Worm (Caenorhabditis elegans) whole organism, late embryonic: ENCODE measurements around the gene nlp-31.
A peak's percentile ranks its signal among the peaks of the same experiment; 100 is the strongest.

Source experiments
- K02D7.2 ChIP-seq: sonication (generic microtip); optimal IDR thresholded peaks from 2 replicates; lab custom pipeline; 2017; ENCODE audit warnings: mild to moderate bottlenecking, missing genetic modification characterization, missing compliant biosample characterization
- K09A11.1 ChIP-seq: sonication (generic microtip); optimal IDR thresholded peaks from 2 replicates; lab custom pipeline; 2017; ENCODE audit warnings: antibody characterized with exemption, mild to moderate bottlenecking, missing genetic modification characterization, missing compliant biosample characterization; ENCODE audit not compliant: insufficient read depth
- T23F11.4 ChIP-seq: fragments of 200-800 bp; sonication (Bioruptor generic); optimal IDR thresholded peaks from 2 replicates; lab custom pipeline; 2018; ENCODE audit warnings: mild to moderate bottlenecking, missing genetic modification characterization, missing compliant biosample characterization
- Y22D7AL.16 ChIP-seq: sonication (generic microtip); optimal IDR thresholded peaks from 2 replicates; lab custom pipeline; 2016; ENCODE audit warnings: missing genetic modification characterization, missing compliant biosample characterization
- ama-1 ChIP-seq: fragments of 150-350 bp; optimal IDR thresholded peaks from 2 replicates; lab custom pipeline; 2014
- ceh-14 ChIP-seq: sonication (generic microtip); optimal IDR thresholded peaks from 2 replicates; lab custom pipeline; 2016; ENCODE audit warnings: missing genotype, missing genetic modification characterization, missing compliant biosample characterization
- ceh-24 ChIP-seq: sonication (generic microtip); optimal IDR thresholded peaks from 2 replicates; lab custom pipeline; 2016; ENCODE audit warnings: mild to moderate bottlenecking, missing genetic modification characterization, missing compliant biosample characterization
- ceh-34 ChIP-seq: sonication (generic microtip); optimal IDR thresholded peaks from 2 replicates; lab custom pipeline; 2016; ENCODE audit warnings: mild to moderate bottlenecking, missing genetic modification characterization, missing compliant biosample characterization
- ceh-45 ChIP-seq: fragments of 200-800 bp; sonication (Bioruptor generic); IDR thresholded peaks from 2 replicates; pipeline ENCODE4 v1.3.6; 2022; ENCODE audit warnings: missing genetic modification reagents, missing genetic modification characterization, missing compliant biosample characterization
- ceh-6 ChIP-seq: fragments of 200-800 bp; sonication (Bioruptor generic); optimal IDR thresholded peaks from 2 replicates; lab custom pipeline; 2018; ENCODE audit warnings: mild to moderate bottlenecking, missing genetic modification characterization, missing compliant biosample characterization
- ceh-9 ChIP-seq: sonication (generic microtip); optimal IDR thresholded peaks from 2 replicates; lab custom pipeline; 2016; ENCODE audit warnings: mild to moderate bottlenecking, missing genetic modification characterization, inconsistent platforms, missing compliant biosample characterization
- che-1 ChIP-seq: sonication (generic microtip); optimal IDR thresholded peaks from 2 replicates; lab custom pipeline; 2016; ENCODE audit warnings: mild to moderate bottlenecking, missing genetic modification characterization, missing compliant biosample characterization
- dve-1 ChIP-seq: sonication (generic microtip); optimal IDR thresholded peaks from 2 replicates; lab custom pipeline; 2017; ENCODE audit warnings: antibody characterized with exemption, mild to moderate bottlenecking, missing genetic modification characterization, missing compliant biosample characterization
- eyg-1 ChIP-seq: sonication (generic microtip); optimal IDR thresholded peaks from 2 replicates; lab custom pipeline; 2016; ENCODE audit warnings: missing genotype, missing genetic modification characterization, missing compliant biosample characterization
- fax-1 ChIP-seq: sonication (generic microtip); optimal IDR thresholded peaks from 2 replicates; lab custom pipeline; 2016; ENCODE audit warnings: missing genotype, missing genetic modification characterization, missing compliant biosample characterization
- gmeb-2 ChIP-seq: sonication (generic microtip); optimal IDR thresholded peaks from 2 replicates; lab custom pipeline; 2016; ENCODE audit warnings: missing genetic modification characterization, inconsistent platforms, missing compliant biosample characterization
- hlh-13 ChIP-seq: fragments of 200-800 bp; sonication (Bioruptor generic); optimal IDR thresholded peaks from 2 replicates; lab custom pipeline; 2018; ENCODE audit warnings: mild to moderate bottlenecking, missing genetic modification characterization, missing compliant biosample characterization
- lin-11 ChIP-seq: fragments of 200-800 bp; sonication (Bioruptor generic); optimal IDR thresholded peaks from 2 replicates; lab custom pipeline; 2018; ENCODE audit warnings: mild to moderate bottlenecking, missing genetic modification characterization, missing compliant biosample characterization
- madf-2 ChIP-seq: sonication (generic microtip); optimal IDR thresholded peaks from 2 replicates; lab custom pipeline; 2017; ENCODE audit warnings: missing genetic modification characterization, missing compliant biosample characterization
- mec-3 ChIP-seq: sonication (generic microtip); optimal IDR thresholded peaks from 2 replicates; lab custom pipeline; 2016; ENCODE audit warnings: borderline replicate concordance, missing genetic modification characterization, missing compliant biosample characterization
- nhr-11 ChIP-seq: fragments of 150-350 bp; optimal IDR thresholded peaks from 2 replicates; lab custom pipeline; 2014; ENCODE audit warnings: missing biosample characterization, missing genetic modification characterization
- odd-2 ChIP-seq: sonication (generic microtip); optimal IDR thresholded peaks from 2 replicates; lab custom pipeline; 2017; ENCODE audit warnings: antibody characterized with exemption, mild to moderate bottlenecking, missing genetic modification characterization, missing compliant biosample characterization
- pat-9 ChIP-seq: fragments of 200-800 bp; sonication (Bioruptor generic); optimal IDR thresholded peaks from 2 replicates; lab custom pipeline; 2018; ENCODE audit warnings: mild to moderate bottlenecking, missing genetic modification characterization, moderate library complexity, missing compliant biosample characterization
- pha-2 ChIP-seq: sonication (generic microtip); optimal IDR thresholded peaks from 2 replicates; lab custom pipeline; 2017; ENCODE audit warnings: mild to moderate bottlenecking, missing genetic modification characterization, missing compliant biosample characterization
- pha-4 ChIP-seq: fragments of 150-350 bp; optimal IDR thresholded peaks from 2 replicates; lab custom pipeline; 2018; ENCODE audit warnings: missing biosample characterization, missing genetic modification reagents, missing genetic modification characterization
- pqm-1 ChIP-seq: sonication (generic microtip); optimal IDR thresholded peaks from 2 replicates; lab custom pipeline; 2016; ENCODE audit warnings: missing genetic modification characterization, missing compliant biosample characterization
- pros-1 ChIP-seq: fragments of 150-350 bp; optimal IDR thresholded peaks from 2 replicates; lab custom pipeline; 2014; ENCODE audit warnings: missing biosample characterization, missing genetic modification reagents, missing genetic modification characterization
- rnt-1 ChIP-seq: sonication (generic microtip); optimal IDR thresholded peaks from 2 replicates; lab custom pipeline; 2016; ENCODE audit warnings: missing genetic modification characterization, missing compliant biosample characterization
- sdc-2 ChIP-seq: sonication (generic microtip); optimal IDR thresholded peaks from 2 replicates; lab custom pipeline; 2016; ENCODE audit warnings: missing genotype, missing genetic modification characterization, missing compliant biosample characterization
- sox-2 ChIP-seq: fragments of 200-800 bp; sonication (Bioruptor generic); IDR thresholded peaks from 2 replicates; pipeline ENCODE4 v1.3.6; 2022; ENCODE audit warnings: missing genetic modification reagents, missing genetic modification characterization, missing compliant biosample characterization
- sox-4 ChIP-seq: sonication (generic microtip); optimal IDR thresholded peaks from 2 replicates; lab custom pipeline; 2017; ENCODE audit warnings: mild to moderate bottlenecking, missing genetic modification characterization, inconsistent platforms, missing compliant biosample characterization
- syd-9 ChIP-seq: sonication (generic microtip); optimal IDR thresholded peaks from 2 replicates; lab custom pipeline; 2016; ENCODE audit warnings: mild to moderate bottlenecking, missing genetic modification characterization, moderate library complexity, missing compliant biosample characterization
- tbx-2 ChIP-seq: sonication (generic microtip); optimal IDR thresholded peaks from 2 replicates; lab custom pipeline; 2016; ENCODE audit warnings: missing genetic modification characterization, missing compliant biosample characterization
- tbx-7 ChIP-seq: sonication (generic microtip); optimal IDR thresholded peaks from 2 replicates; lab custom pipeline; 2016; ENCODE audit warnings: missing genotype, missing genetic modification characterization, missing compliant biosample characterization
- unc-55 ChIP-seq: sonication (generic microtip); optimal IDR thresholded peaks from 2 replicates; lab custom pipeline; 2017; ENCODE audit warnings: missing biosample characterization, missing genetic modification reagents, missing genetic modification characterization
- zip-5 ChIP-seq: sonication (generic microtip); optimal IDR thresholded peaks from 2 replicates; lab custom pipeline; 2016; ENCODE audit warnings: missing genetic modification characterization, missing compliant biosample characterization

Gene nlp-31

ce11 chrV:3979053-3979452, 802 bp upstream of the nlp-31 start, which contains the start of gene nlp-34:
Gene nlp-34 (minus strand): TSS chrV:3979134.
- no peak for TF ChIP-seq odd-2 (tag; lab: Kevin White, UChicago)
- TF ChIP-seq K02D7.2 (tag; lab: Kevin White, UChicago): no peak
- TF ChIP-seq Y22D7AL.16 (tag; lab: Kevin White, UChicago): no peak
- TF ChIP-seq ceh-45: no peak
- no peak for TF ChIP-seq zip-5 (tag; lab: Kevin White, UChicago)
- no peak for TF ChIP-seq sdc-2 (tag; lab: Kevin White, UChicago)
- TF ChIP-seq mec-3 (tag; lab: Kevin White, UChicago): no peak
- TF ChIP-seq nhr-11: no peak
- TF ChIP-seq sox-4 (tag; lab: Kevin White, UChicago): no peak
- no peak for TF ChIP-seq ceh-24 (tag; lab: Kevin White, UChicago)
- TF ChIP-seq ama-1 (lab: Kevin White, UChicago): no peak
- TF ChIP-seq ceh-9 (tag; lab: Kevin White, UChicago): no peak

- TF ChIP-seq tbx-7 (tag; lab: Kevin White, UChicago): no peak
- no peak for TF ChIP-seq unc-55 (GFP tag; lab: Kevin White, UChicago)
- no peak for TF ChIP-seq sox-2 (GFP tag; lab: Robert Waterston, UW)
- no peak for TF ChIP-seq zip-5 (tag; lab: Kevin White, UChicago)
- TF ChIP-seq syd-9: no peak
- TF ChIP-seq fax-1: no peak
- no peak for TF ChIP-seq madf-2 (tag; lab: Kevin White, UChicago)
- TF ChIP-seq pros-1 (tag; lab: Kevin White, UChicago): no peak
Measured at ce11 chrV:3980228-3980933, 526 bp downstream of the nlp-31 start.

- no peak for TF ChIP-seq mec-3 (tag; lab: Kevin White, UChicago)
- TF ChIP-seq pat-9 (tag; lab: Kevin White, UChicago): no peak
- TF ChIP-seq che-1 (tag; lab: Kevin White, UChicago): no peak
- TF ChIP-seq zip-5 (tag; lab: Kevin White, UChicago): no peak
- no peak for TF ChIP-seq ceh-14 (tag; lab: Kevin White, UChicago)
- TF ChIP-seq sox-2 (GFP tag; lab: Robert Waterston, UW): no peak
- no peak for TF ChIP-seq syd-9
- TF ChIP-seq tbx-2: no peak
- no peak for TF ChIP-seq ceh-34 (tag; lab: Kevin White, UChicago)
- TF ChIP-seq lin-11: no peak
- TF ChIP-seq eyg-1 (tag; lab: Kevin White, UChicago): no peak
- TF ChIP-seq hlh-13: no peak
- no peak for TF ChIP-seq T23F11.4 (GFP tag; lab: Kevin White, UChicago)
- TF ChIP-seq ceh-6: no peak
- no peak for TF ChIP-seq pha-4 (tag; lab: Kevin White, UChicago)
- TF ChIP-seq dve-1 (tag; lab: Kevin White, UChicago): no peak
- TF ChIP-seq pqm-1 (tag; lab: Kevin White, UChicago): no peak
- TF ChIP-seq K09A11.1 (tag; lab: Kevin White, UChicago): no peak
- TF ChIP-seq gmeb-2 (tag; lab: Kevin White, UChicago): no peak
- TF ChIP-seq, all 69 proteins: peak for 0
Measured at ce11 chrV:3981680-3982079, 1.8 kb downstream of the nlp-31 start, which contains the start of gene nlp-30. Gene nlp-30 (plus strand): TSS chrV:3981980.

- TF ChIP-seq rnt-1 (tag; lab: Kevin White, UChicago) (no peak), dve-1 (tag; lab: Kevin White, UChicago) (peak; percentile 12), ceh-24 (tag; lab: Kevin White, UChicago) (no peak), pha-2 (no peak)
Measured at ce11 chrV:3984178-3984577, 4.3 kb downstream of the nlp-31 start, which contains the start of gene nlp-29. Gene nlp-29 (plus strand): TSS chrV:3984425.
